Worm (Caenorhabditis elegans): Measurements from ENCODE around the gene C01G5.25.

- TF ChIP-seq snpc-4 (tag; optimal IDR thresholded peaks at IDR 0.05): no peak
- TF ChIP-seq lin-13 (GFP tag; optimal IDR thresholded peaks at IDR 0.05): no peak
- no peak for TF ChIP-seq nhr-11 (tag; optimal IDR thresholded peaks at IDR 0.05)
- no peak for TF ChIP-seq attf-4 (tag; optimal IDR thresholded peaks at IDR 0.05)
- TF ChIP-seq unc-39 (tag; optimal IDR thresholded peaks at IDR 0.05): no peak
- TF ChIP-seq nhr-76 (tag; optimal IDR thresholded peaks at IDR 0.05): no peak
- no peak for TF ChIP-seq unc-130 (GFP tag; optimal IDR thresholded peaks at IDR 0.05)
- no peak for TF ChIP-seq unc-62 (GFP tag; optimal IDR thresholded peaks at IDR 0.05 in 1 of 2)
- no peak for TF ChIP-seq unc-62 (tag; optimal IDR thresholded peaks at IDR 0.05)
- TF ChIP-seq lsy-2 (tag; optimal IDR thresholded peaks at IDR 0.05): no peak
- TF ChIP-seq nhr-28 (tag; optimal IDR thresholded peaks at IDR 0.05): no peak
- no peak for TF ChIP-seq zip-2 (tag; optimal IDR thresholded peaks at IDR 0.05)
These were observed 10.0 kb upstream of the C01G5.25 start, which contains the start of gene C01G5.4 for ce11 chrIV:6531450-6531849.

All from whole organism, L4 larva.